Worm (Caenorhabditis elegans): ENCODE data around the gene ZK596.3.

ce11 chrIV:10898160-10898559, 6.0 kb downstream of the ZK596.3 start:
- TF ChIP-seq ceh-13 (GFP tag; optimal IDR thresholded peaks at IDR 0.05) (no peak), hmg-4 (GFP tag; optimal IDR thresholded peaks at IDR 0.05) (no peak), ets-7 (tag; optimal IDR thresholded peaks at IDR 0.05) (no peak), ama-1 (optimal IDR thresholded peaks at IDR 0.05) (no peak), tbx-11 (GFP tag; IDR thresholded peaks at IDR 0.05) (no peak), tra-4 (tag; optimal IDR thresholded peaks at IDR 0.05) (no peak), tbx-37 (GFP tag; conservative IDR thresholded peaks at IDR 0.05) (no peak), hmbx-1 (tag; optimal IDR thresholded peaks at IDR 0.05) (no peak), hnd-1 (tag; optimal IDR thresholded peaks at IDR 0.05) (no peak)

Data from whole organism, early embryonic.